Fruit fly (Drosophila melanogaster): Measurements from ENCODE around the gene Aps.

DNA sequence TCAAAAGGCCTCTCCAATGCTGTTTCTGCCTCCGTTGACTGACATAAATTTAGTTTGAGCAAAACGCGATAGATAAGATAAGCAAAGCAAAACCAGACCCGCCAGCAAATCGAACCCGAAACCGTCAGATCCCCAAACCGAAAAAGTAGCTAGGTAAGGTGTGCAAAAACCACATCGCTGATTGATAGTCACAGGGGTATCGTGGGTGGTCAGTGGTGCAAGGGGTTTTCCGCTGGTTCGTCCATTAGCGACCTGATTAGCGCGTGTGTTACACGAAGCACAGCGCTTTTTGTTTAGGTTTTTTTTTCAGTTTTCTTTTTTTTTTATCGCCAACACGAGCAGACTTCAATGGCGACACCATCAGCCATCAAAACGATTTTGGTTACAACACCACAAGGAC lies 35.0 kb downstream of the Aps start:
- TF ChIP-seq pan (optimal IDR thresholded peaks at IDR 0.05) (no peak), psq (optimal IDR thresholded peaks at IDR 0.05) (no peak)

Data from whole organism.